Fruit fly (Drosophila melanogaster) S2 (cell line): ENCODE data around the gene ase.

ENCODE experiments used
- CG8478 ChIP-seq: fragments of >200 bp; optimal IDR thresholded peaks from 2 replicates; lab custom pipeline; 2018
- CTCF ChIP-seq, 2 experiments: fragments of >200 bp; optimal IDR thresholded peaks; 2 replicates each; lab custom pipeline; 2018

DNA sequence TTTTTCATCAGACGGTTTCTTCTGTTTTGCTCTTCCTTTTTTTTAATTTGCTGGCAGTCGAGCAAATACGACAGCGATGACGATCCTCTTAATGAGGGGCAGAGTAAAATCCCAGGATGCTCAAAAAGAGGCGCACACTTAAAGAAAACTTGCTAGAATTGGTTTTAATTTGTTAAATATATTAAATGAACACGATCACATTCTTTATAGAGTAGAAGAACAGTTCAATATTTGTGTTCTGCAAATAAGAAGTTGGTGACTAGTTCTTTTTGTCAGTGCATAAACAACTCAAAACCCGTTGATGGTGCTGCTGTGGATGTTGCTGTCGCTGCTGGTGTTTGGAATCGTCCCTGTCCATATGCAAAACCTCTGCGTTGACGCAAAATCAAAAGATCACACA lies 12.3 kb upstream of the ase start:
- TF ChIP-seq CG8478 (lab: Kevin White, UChicago) (no peak), CTCF (optimal IDR thresholded peaks at IDR 0.05; lab: Kevin White, UChicago) (no peak)
